Worm (Caenorhabditis elegans): ENCODE results near the gene C06H5.6.

- TF ChIP-seq aly-1 (tag; optimal IDR thresholded peaks at IDR 0.05) = no peak
- no peak for TF ChIP-seq ama-1 (optimal IDR thresholded peaks at IDR 0.05)
- TF ChIP-seq ceh-13 (GFP tag; optimal IDR thresholded peaks at IDR 0.05) = no peak
- TF ChIP-seq sea-1 (GFP tag; conservative IDR thresholded peaks at IDR 0.05) = no peak
- no peak for TF ChIP-seq hnd-1 (tag; optimal IDR thresholded peaks at IDR 0.05)
- TF ChIP-seq pes-1 (GFP tag; IDR thresholded peaks at IDR 0.05) = no peak
- no peak for TF ChIP-seq scrt-1 (GFP tag; IDR thresholded peaks at IDR 0.05)
- no peak for TF ChIP-seq ets-7 (tag; optimal IDR thresholded peaks at IDR 0.05)
- TF ChIP-seq tbx-37 (GFP tag; conservative IDR thresholded peaks at IDR 0.05) = no peak
- no peak for TF ChIP-seq flt-1 (GFP tag; IDR thresholded peaks at IDR 0.05)
- TF ChIP-seq B0310.2 (tag; optimal IDR thresholded peaks at IDR 0.05) = no peak
Observed at ce11 chrV:17899503-17899902, 10.7 kb upstream of the C06H5.6 start, which contains the start of gene fbxa-157.
